Worm (Caenorhabditis elegans) whole organism, early embryonic: ENCODE measurements around the gene rml-3.

Experiments
- B0310.2 ChIP-seq: sonication (generic microtip); optimal IDR thresholded peaks from 2 replicates; lab custom pipeline; 2016; ENCODE audit warnings: mild to moderate bottlenecking, missing genetic modification characterization, missing compliant biosample characterization
- F13C5.2 ChIP-seq: sonication (generic microtip); optimal IDR thresholded peaks from 2 replicates; lab custom pipeline; 2017; ENCODE audit warnings: mild to moderate bottlenecking, missing genetic modification characterization, inconsistent platforms, missing compliant biosample characterization
- aly-1 ChIP-seq: sonication (generic microtip); optimal IDR thresholded peaks from 2 replicates; lab custom pipeline; 2016; ENCODE audit warnings: missing genetic modification characterization, missing compliant biosample characterization
- ama-1 ChIP-seq: fragments of 150-350 bp; optimal IDR thresholded peaks from 2 replicates; lab custom pipeline; 2014
- ceh-13 ChIP-seq: fragments of 200-800 bp; sonication (Bioruptor generic); optimal IDR thresholded peaks from 2 replicates; lab custom pipeline; 2018; ENCODE audit warnings: mild to moderate bottlenecking, missing genetic modification characterization, missing compliant biosample characterization
- ceh-36 ChIP-seq: sonication (generic microtip); optimal IDR thresholded peaks from 2 replicates; lab custom pipeline; 2016; ENCODE audit warnings: missing genetic modification characterization, inconsistent platforms, missing compliant biosample characterization
- ets-7 ChIP-seq: sonication (generic microtip); optimal IDR thresholded peaks from 2 replicates; lab custom pipeline; 2016; ENCODE audit warnings: missing genotype, missing genetic modification characterization, missing compliant biosample characterization
- flt-1 ChIP-seq: fragments of 200-800 bp; sonication (Bioruptor generic); IDR thresholded peaks from 2 replicates; pipeline ENCODE4 v1.3.6; 2022; ENCODE audit warnings: missing genetic modification characterization, missing compliant biosample characterization
- hmbx-1 ChIP-seq: sonication (generic microtip); optimal IDR thresholded peaks from 2 replicates; lab custom pipeline; 2016; ENCODE audit warnings: mild to moderate bottlenecking, missing genetic modification characterization, missing compliant biosample characterization
- hmg-4 ChIP-seq: fragments of 200-800 bp; sonication (Bioruptor generic); optimal IDR thresholded peaks from 2 replicates; lab custom pipeline; 2018; ENCODE audit warnings: mild to moderate bottlenecking, missing genetic modification characterization, missing compliant biosample characterization
- hnd-1 ChIP-seq: sonication (generic microtip); optimal IDR thresholded peaks from 2 replicates; lab custom pipeline; 2016; ENCODE audit warnings: missing genetic modification characterization, missing compliant biosample characterization
- pes-1 ChIP-seq: fragments of 200-800 bp; sonication (Bioruptor generic); IDR thresholded peaks from 2 replicates; pipeline ENCODE4 v1.3.6; 2022; ENCODE audit warnings: missing genetic modification reagents, missing genetic modification characterization, missing compliant biosample characterization
- scrt-1 ChIP-seq: fragments of 200-800 bp; sonication (Bioruptor generic); IDR thresholded peaks from 2 replicates; pipeline ENCODE4 v1.3.6; 2022; ENCODE audit warnings: missing genetic modification characterization, missing compliant biosample characterization
- sea-1 ChIP-seq: fragments of 200-800 bp; sonication (Bioruptor generic); conservative IDR thresholded peaks from 2 replicates; pipeline ENCODE4 v1.3.6; 2022; ENCODE audit warnings: missing genetic modification characterization, missing compliant biosample characterization
- tbx-11 ChIP-seq: fragments of 200-800 bp; sonication (Bioruptor generic); IDR thresholded peaks from 2 replicates; pipeline ENCODE4 v1.3.6; 2022; ENCODE audit warnings: missing genetic modification characterization, missing compliant biosample characterization
- tbx-37 ChIP-seq: fragments of 200-800 bp; sonication (Bioruptor generic); conservative IDR thresholded peaks from 2 replicates; pipeline ENCODE4 v1.3.6; 2022; ENCODE audit warnings: missing genetic modification reagents, missing genetic modification characterization, missing compliant biosample characterization
- tra-4 ChIP-seq: sonication (generic microtip); optimal IDR thresholded peaks from 2 replicates; lab custom pipeline; 2017; ENCODE audit warnings: missing genetic modification characterization, missing compliant biosample characterization

rml-3 gene

ce11 chrX:6230669-6231068 lies 8.2 kb downstream of the rml-3 start, which contains the start of gene lite-1:
lite-1 (minus strand) TSS chrX:6230769.
- no peak for TF ChIP-seq B0310.2 (tag; lab: Kevin White, UChicago)
- TF ChIP-seq tbx-37 (GFP tag; lab: Robert Waterston, UW): no peak
- TF ChIP-seq flt-1 (GFP tag; lab: Robert Waterston, UW): no peak
- no peak for TF ChIP-seq aly-1 (tag; lab: Kevin White, UChicago)
- TF ChIP-seq ceh-13 (GFP tag; lab: Kevin White, UChicago): no peak
- no peak for TF ChIP-seq ama-1 (lab: Kevin White, UChicago)
- no peak for TF ChIP-seq hnd-1 (tag; lab: Kevin White, UChicago)

- TF ChIP-seq scrt-1 (GFP tag; lab: Robert Waterston, UW) (no peak), hmg-4 (GFP tag; lab: Kevin White, UChicago) (peak; percentile 15)
Observed at ce11 chrX:6224841-6225240, 14.0 kb downstream of the rml-3 start.

- TF ChIP-seq scrt-1 (GFP tag; lab: Robert Waterston, UW): no peak
- no peak for TF ChIP-seq tbx-11 (GFP tag; lab: Robert Waterston, UW)
- TF ChIP-seq F13C5.2 (tag; lab: Kevin White, UChicago): no peak
- no peak for TF ChIP-seq hmg-4 (GFP tag; lab: Kevin White, UChicago)
- TF ChIP-seq ets-7 (tag; lab: Kevin White, UChicago): no peak
- no peak for TF ChIP-seq hmbx-1
- TF ChIP-seq flt-1 (GFP tag; lab: Robert Waterston, UW): no peak
- TF ChIP-seq tra-4 (tag; lab: Kevin White, UChicago): no peak
- TF ChIP-seq pes-1 (GFP tag; lab: Robert Waterston, UW): no peak
- no peak for TF ChIP-seq B0310.2 (tag; lab: Kevin White, UChicago)
- TF ChIP-seq ama-1 (lab: Kevin White, UChicago): no peak
Observed at ce11 chrX:6221097-6221496, 17.8 kb downstream of the rml-3 start.

- TF ChIP-seq hmbx-1 (no peak), flt-1 (GFP tag; lab: Robert Waterston, UW) (peak; percentile 58), ama-1 (lab: Kevin White, UChicago) (no peak), sea-1 (GFP tag; lab: Robert Waterston, UW) (0 out of 2 replicates have a peak, but pooled peaks have one; percentile 42), tbx-37 (GFP tag; lab: Robert Waterston, UW) (peak; percentile 70), tbx-11 (GFP tag; lab: Robert Waterston, UW) (peak; percentile 53; the same call in 1 of the 2 replicates), ets-7 (tag; lab: Kevin White, UChicago) (peak; percentile 44), ceh-13 (GFP tag; lab: Kevin White, UChicago) (peak; percentile 13), scrt-1 (GFP tag; lab: Robert Waterston, UW) (0 out of 2 replicates have a peak, but pooled peaks have one; percentile 63), hnd-1 (tag; lab: Kevin White, UChicago) (peak; percentile 38), pes-1 (GFP tag; lab: Robert Waterston, UW) (peak; percentile 81), B0310.2 (tag; lab: Kevin White, UChicago) (no peak), hmg-4 (GFP tag; lab: Kevin White, UChicago) (peak; percentile 55), F13C5.2 (tag; lab: Kevin White, UChicago) (peak; percentile 62), tra-4 (tag; lab: Kevin White, UChicago) (no peak), ceh-36 (tag; lab: Kevin White, UChicago) (peak; percentile 50), aly-1 (tag; lab: Kevin White, UChicago) (peak; percentile 55)
Observed at ce11 chrX:6219892-6220291, 19.0 kb downstream of the rml-3 start.

ce11 chrX:6216551-6216950 lies 22.3 kb downstream of the rml-3 start, which contains the start of gene lrch-1:
lrch-1 (minus strand) TSS chrX:6216651.
- no peak for TF ChIP-seq tbx-11 (GFP tag; lab: Robert Waterston, UW)

- TF ChIP-seq B0310.2 (tag; lab: Kevin White, UChicago) (no peak), ceh-13 (GFP tag; lab: Kevin White, UChicago) (no peak), flt-1 (GFP tag; lab: Robert Waterston, UW) (no peak), hmg-4 (GFP tag; lab: Kevin White, UChicago) (no peak), pes-1 (GFP tag; lab: Robert Waterston, UW) (no peak), tbx-11 (GFP tag; lab: Robert Waterston, UW) (no peak), tra-4 (tag; lab: Kevin White, UChicago) (no peak), hmbx-1 (no peak), hnd-1 (tag; lab: Kevin White, UChicago) (no peak), sea-1 (GFP tag; lab: Robert Waterston, UW) (no peak), aly-1 (tag; lab: Kevin White, UChicago) (no peak), ama-1 (lab: Kevin White, UChicago) (no peak)
Observed at ce11 chrX:6211322-6211820, 27.5 kb downstream of the rml-3 start.

- no peak for TF ChIP-seq hmg-4 (GFP tag; lab: Kevin White, UChicago)
- no peak for TF ChIP-seq B0310.2 (tag; lab: Kevin White, UChicago)
- no peak for TF ChIP-seq ets-7 (tag; lab: Kevin White, UChicago)
Observed at ce11 chrX:6208463-6208862, 30.4 kb downstream of the rml-3 start, which contains the start of gene C14F11.7. C14F11.7 (minus strand) TSS chrX:6208563.

ce11 chrX:6207687-6208088 lies 31.2 kb downstream of the rml-3 start, which contains the start of gene T13C5.6:
T13C5.6 (minus strand) TSS chrX:6207687.
- TF ChIP-seq ets-7 (tag; lab: Kevin White, UChicago) (peak; percentile 96), hmbx-1 (peak; percentile 85), hmg-4 (GFP tag; lab: Kevin White, UChicago) (peak; percentile 100), tra-4 (tag; lab: Kevin White, UChicago) (peak; percentile 95), scrt-1 (GFP tag; lab: Robert Waterston, UW) (peak; percentile 94), flt-1 (GFP tag; lab: Robert Waterston, UW) (peak; percentile 95), hnd-1 (tag; lab: Kevin White, UChicago) (peak; percentile 95), ceh-13 (GFP tag; lab: Kevin White, UChicago) (peak; percentile 93), tbx-37 (GFP tag; lab: Robert Waterston, UW) (peak; percentile 98), F13C5.2 (tag; lab: Kevin White, UChicago) (peak; percentile 99), pes-1 (GFP tag; lab: Robert Waterston, UW) (peak; percentile 98), B0310.2 (tag; lab: Kevin White, UChicago) (peak; percentile 96), ceh-36 (tag; lab: Kevin White, UChicago) (peak; percentile 93), ama-1 (lab: Kevin White, UChicago) (peak; percentile 58), tbx-11 (GFP tag; lab: Robert Waterston, UW) (peak; percentile 97), aly-1 (tag; lab: Kevin White, UChicago) (peak; percentile 98), sea-1 (GFP tag; lab: Robert Waterston, UW) (peak; percentile 98)
